Fruit fly (Drosophila melanogaster): ENCODE results near the gene CG3437.

The CG3437 gene

DNA sequence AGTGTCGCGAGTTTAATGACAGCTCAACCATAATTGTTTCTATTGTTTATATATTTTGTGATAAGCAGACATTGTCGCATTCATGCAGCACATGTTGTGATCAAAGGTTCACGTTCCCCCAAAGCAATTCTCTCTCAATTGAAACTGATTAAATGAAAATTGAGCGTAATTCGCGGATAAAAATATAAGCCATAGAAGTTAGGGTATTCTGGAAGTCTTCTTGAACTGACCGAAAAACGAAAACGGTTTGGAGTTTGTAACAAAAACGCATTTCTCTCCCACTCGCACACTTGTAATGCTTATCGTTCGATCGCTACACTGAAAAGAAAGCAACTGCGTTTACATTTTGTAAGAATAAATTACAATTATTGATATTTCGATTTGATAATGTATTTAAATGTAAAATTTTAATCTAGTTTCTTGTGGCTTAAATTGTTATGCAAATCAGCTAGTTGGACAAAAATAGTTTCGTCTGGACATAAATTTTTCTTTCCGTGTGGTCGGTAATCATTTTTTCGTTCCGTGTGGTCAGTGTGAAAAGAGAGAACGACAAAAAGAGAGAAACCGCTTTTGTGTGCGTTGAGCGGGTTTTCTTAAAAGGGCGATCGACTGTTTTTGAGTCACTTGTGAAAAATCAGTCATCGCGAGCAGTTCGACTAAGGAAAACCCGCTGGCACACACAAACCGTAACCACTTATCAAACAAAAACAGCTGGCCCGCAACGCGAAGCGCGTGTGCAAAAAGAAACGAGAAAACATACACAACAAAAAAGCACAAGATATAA lies 34.6 kb downstream of the CG3437 start, which contains the start of gene aay (continued):
- TF ChIP-seq br (optimal IDR thresholded peaks at IDR 0.05) (no peak), mirr (GFP tag; optimal IDR thresholded peaks at IDR 0.05) (peak; percentile 90), ato (GFP tag; IDR thresholded peaks at IDR 0.05; ENCODE audit: partially characterized antibody) (no peak), mam (GFP tag; optimal IDR thresholded peaks at IDR 0.05) (peak; percentile 97), Meics (GFP tag; optimal IDR thresholded peaks at IDR 0.05) (peak; percentile 98), CG10462 (GFP tag; optimal IDR thresholded peaks at IDR 0.05) (peak; percentile 97), fd96Cb (tag; optimal IDR thresholded peaks at IDR 0.05) (peak; percentile 99), ken (GFP tag; IDR thresholded peaks at IDR 0.05) (peak; percentile 97), CG6683 (GFP tag; optimal IDR thresholded peaks at IDR 0.05) (peak; percentile 97), otp (GFP tag; IDR thresholded peaks at IDR 0.05) (peak; percentile 97), Dek (tag; optimal IDR thresholded peaks at IDR 0.05) (peak; percentile 99), CG10321 (GFP tag; IDR thresholded peaks at IDR 0.05) (peak; percentile 86), Adf1 (GFP tag; IDR thresholded peaks at IDR 0.05) (peak; percentile 87), Dll (GFP tag; IDR thresholded peaks at IDR 0.05; ENCODE audit: partially characterized antibody) (0 out of 4 replicates have a peak, but pooled peaks have one; percentile 18), CG12236 (GFP tag; optimal IDR thresholded peaks at IDR 0.05) (peak; percentile 97), Poxn (GFP tag; IDR thresholded peaks at IDR 0.05) (peak; percentile 90), prd (optimal IDR thresholded peaks at IDR 0.05) (no peak), prd (GFP tag; IDR thresholded peaks at IDR 0.05) (peak; percentile 99), Oaz (GFP tag; IDR thresholded peaks at IDR 0.05) (peak; percentile 96), CG7839 (tag; optimal IDR thresholded peaks at IDR 0.05) (peak; percentile 99), az2 (GFP tag; optimal IDR thresholded peaks at IDR 0.05) (peak; percentile 99), ems (GFP tag; optimal IDR thresholded peaks at IDR 0.05) (peak; percentile 98), CG13624 (GFP tag; optimal IDR thresholded peaks at IDR 0.05) (peak; percentile 99), CG8359 (GFP tag; optimal IDR thresholded peaks at IDR 0.05; ENCODE audit: borderline replicate concordance) (peak; percentile 95), zf30C (GFP tag; optimal IDR thresholded peaks at IDR 0.05) (peak; percentile 100), Opbp (GFP tag; IDR thresholded peaks at IDR 0.05; ENCODE audit: partially characterized antibody) (no peak), en (GFP tag; optimal IDR thresholded peaks at IDR 0.05) (peak; percentile 94), Usf (GFP tag; optimal IDR thresholded peaks at IDR 0.05) (peak; percentile 94), HmgZ (tag; optimal IDR thresholded peaks at IDR 0.05) (peak; percentile 99), D19B (GFP tag; optimal IDR thresholded peaks at IDR 0.05) (peak; percentile 92), HLH3B (GFP tag; IDR thresholded peaks at IDR 0.05) (peak; percentile 98), CG5180 (GFP tag; optimal IDR thresholded peaks at IDR 0.05) (peak; percentile 93), CG2202 (tag; optimal IDR thresholded peaks at IDR 0.05) (peak; percentile 99), CG12769 (tag; optimal IDR thresholded peaks at IDR 0.05) (peak; percentile 98), CG9817 (tag; optimal IDR thresholded peaks at IDR 0.05) (peak; percentile 98), ATbp (GFP tag; optimal IDR thresholded peaks at IDR 0.05) (peak; percentile 99), CG17829 (tag; optimal IDR thresholded peaks at IDR 0.05) (peak; percentile 99), fd64A (GFP tag; optimal IDR thresholded peaks at IDR 0.05) (peak; percentile 97), lola (GFP tag; optimal IDR thresholded peaks at IDR 0.05) (peak in 1 of 3 experiments; percentile 99), CG6813 (GFP tag; optimal IDR thresholded peaks at IDR 0.05) (peak; percentile 99), yki (optimal IDR thresholded peaks at IDR 0.05) (no peak), Max (GFP tag; optimal IDR thresholded peaks at IDR 0.05) (peak; percentile 99), CG32767 (GFP tag; IDR thresholded peaks at IDR 0.05) (peak; percentile 96), slbo (GFP tag; IDR thresholded peaks at IDR 0.05) (peak; percentile 99), Neu2 (GFP tag; optimal IDR thresholded peaks at IDR 0.05; ENCODE audit: borderline replicate concordance) (peak; percentile 93), dmrt99B (tag; optimal IDR thresholded peaks at IDR 0.05) (peak; percentile 100), CoRest (tag; optimal IDR thresholded peaks at IDR 0.05) (peak; percentile 99), CG12155 (GFP tag; optimal IDR thresholded peaks at IDR 0.05) (peak; percentile 97)
